Worm (Caenorhabditis elegans) whole organism, early embryonic: ENCODE measurements around the gene F15E6.3.

Source experiments
- B0310.2 ChIP-seq: sonication (generic microtip); optimal IDR thresholded peaks from 2 replicates; lab custom pipeline; 2016; ENCODE audit warnings: mild to moderate bottlenecking, missing genetic modification characterization, missing compliant biosample characterization
- F13C5.2 ChIP-seq: sonication (generic microtip); optimal IDR thresholded peaks from 2 replicates; lab custom pipeline; 2017; ENCODE audit warnings: mild to moderate bottlenecking, missing genetic modification characterization, inconsistent platforms, missing compliant biosample characterization
- aly-1 ChIP-seq: sonication (generic microtip); optimal IDR thresholded peaks from 2 replicates; lab custom pipeline; 2016; ENCODE audit warnings: missing genetic modification characterization, missing compliant biosample characterization
- ama-1 ChIP-seq: fragments of 150-350 bp; optimal IDR thresholded peaks from 2 replicates; lab custom pipeline; 2014
- ceh-13 ChIP-seq: fragments of 200-800 bp; sonication (Bioruptor generic); optimal IDR thresholded peaks from 2 replicates; lab custom pipeline; 2018; ENCODE audit warnings: mild to moderate bottlenecking, missing genetic modification characterization, missing compliant biosample characterization
- ceh-36 ChIP-seq: sonication (generic microtip); optimal IDR thresholded peaks from 2 replicates; lab custom pipeline; 2016; ENCODE audit warnings: missing genetic modification characterization, inconsistent platforms, missing compliant biosample characterization
- ets-7 ChIP-seq: sonication (generic microtip); optimal IDR thresholded peaks from 2 replicates; lab custom pipeline; 2016; ENCODE audit warnings: missing genotype, missing genetic modification characterization, missing compliant biosample characterization
- flt-1 ChIP-seq: fragments of 200-800 bp; sonication (Bioruptor generic); IDR thresholded peaks from 2 replicates; pipeline ENCODE4 v1.3.6; 2022; ENCODE audit warnings: missing genetic modification characterization, missing compliant biosample characterization
- hmbx-1 ChIP-seq: sonication (generic microtip); optimal IDR thresholded peaks from 2 replicates; lab custom pipeline; 2016; ENCODE audit warnings: mild to moderate bottlenecking, missing genetic modification characterization, missing compliant biosample characterization
- hmg-4 ChIP-seq: fragments of 200-800 bp; sonication (Bioruptor generic); optimal IDR thresholded peaks from 2 replicates; lab custom pipeline; 2018; ENCODE audit warnings: mild to moderate bottlenecking, missing genetic modification characterization, missing compliant biosample characterization
- hnd-1 ChIP-seq: sonication (generic microtip); optimal IDR thresholded peaks from 2 replicates; lab custom pipeline; 2016; ENCODE audit warnings: missing genetic modification characterization, missing compliant biosample characterization
- pes-1 ChIP-seq: fragments of 200-800 bp; sonication (Bioruptor generic); IDR thresholded peaks from 2 replicates; pipeline ENCODE4 v1.3.6; 2022; ENCODE audit warnings: missing genetic modification reagents, missing genetic modification characterization, missing compliant biosample characterization
- scrt-1 ChIP-seq: fragments of 200-800 bp; sonication (Bioruptor generic); IDR thresholded peaks from 2 replicates; pipeline ENCODE4 v1.3.6; 2022; ENCODE audit warnings: missing genetic modification characterization, missing compliant biosample characterization
- sea-1 ChIP-seq: fragments of 200-800 bp; sonication (Bioruptor generic); conservative IDR thresholded peaks from 2 replicates; pipeline ENCODE4 v1.3.6; 2022; ENCODE audit warnings: missing genetic modification characterization, missing compliant biosample characterization
- tbx-11 ChIP-seq: fragments of 200-800 bp; sonication (Bioruptor generic); IDR thresholded peaks from 2 replicates; pipeline ENCODE4 v1.3.6; 2022; ENCODE audit warnings: missing genetic modification characterization, missing compliant biosample characterization
- tbx-37 ChIP-seq: fragments of 200-800 bp; sonication (Bioruptor generic); conservative IDR thresholded peaks from 2 replicates; pipeline ENCODE4 v1.3.6; 2022; ENCODE audit warnings: missing genetic modification reagents, missing genetic modification characterization, missing compliant biosample characterization
- tra-4 ChIP-seq: sonication (generic microtip); optimal IDR thresholded peaks from 2 replicates; lab custom pipeline; 2017; ENCODE audit warnings: missing genetic modification characterization, missing compliant biosample characterization

F15E6.3 gene

DNA sequence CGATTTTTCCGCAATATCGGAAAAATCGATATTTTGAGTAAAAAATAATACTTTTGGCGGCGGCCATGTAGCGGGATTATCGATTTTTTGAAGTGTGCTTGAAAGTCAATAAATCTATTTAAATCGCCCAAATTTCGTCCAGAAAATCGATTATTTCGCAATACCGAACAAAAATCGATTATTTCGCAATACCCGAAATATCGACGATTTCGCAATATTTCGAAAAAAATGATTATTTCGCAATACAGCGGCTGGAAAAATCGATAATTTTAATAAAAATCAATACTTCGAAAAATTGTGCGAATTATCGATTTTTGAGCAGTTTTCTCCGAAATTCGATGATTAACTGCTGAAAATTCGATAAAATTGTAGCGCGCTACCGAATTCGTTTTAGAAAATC is 23.4 kb downstream of the F15E6.3 start:
- TF ChIP-seq ama-1 (lab: Kevin White, UChicago) = no peak
- TF ChIP-seq tra-4 (tag; lab: Kevin White, UChicago) = no peak
- no peak for TF ChIP-seq hmbx-1 (tag; lab: Kevin White, UChicago)
- TF ChIP-seq hmg-4 (GFP tag; lab: Kevin White, UChicago) = no peak
- no peak for TF ChIP-seq B0310.2
- no peak for TF ChIP-seq sea-1 (GFP tag; lab: Robert Waterston, UW)
- TF ChIP-seq ets-7 (tag; lab: Kevin White, UChicago) = no peak
- TF ChIP-seq pes-1 (GFP tag; lab: Robert Waterston, UW) = no peak
- TF ChIP-seq ceh-36 (tag; lab: Kevin White, UChicago) = no peak

DNA sequence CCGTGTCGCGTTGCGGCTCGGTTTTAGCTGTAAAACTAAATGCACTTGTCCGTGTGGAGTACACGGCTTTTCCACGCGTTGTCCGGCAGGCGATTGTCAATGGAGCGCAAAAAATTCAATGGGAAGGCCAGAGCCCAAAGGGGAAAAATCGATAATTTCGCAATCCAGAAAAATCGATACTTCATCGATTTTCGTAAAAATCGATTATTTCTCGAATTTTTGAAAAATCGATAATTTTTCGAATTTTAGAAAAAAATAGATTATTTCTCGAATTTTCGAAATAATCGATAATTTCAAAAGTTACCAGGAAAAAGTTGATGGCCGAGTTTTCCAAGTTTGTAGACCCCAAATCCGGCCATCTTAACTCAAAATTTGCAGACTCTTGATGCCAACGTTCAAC is 24.8 kb downstream of the F15E6.3 start:
- TF ChIP-seq hmbx-1 (tag; lab: Kevin White, UChicago) (no peak), hmg-4 (GFP tag; lab: Kevin White, UChicago) (no peak), sea-1 (GFP tag; lab: Robert Waterston, UW) (no peak), flt-1 (GFP tag; lab: Robert Waterston, UW) (no peak), B0310.2 (no peak), ceh-36 (tag; lab: Kevin White, UChicago) (no peak), F13C5.2 (tag; lab: Kevin White, UChicago) (no peak), ama-1 (lab: Kevin White, UChicago) (no peak), tbx-37 (GFP tag; lab: Robert Waterston, UW) (no peak), tra-4 (tag; lab: Kevin White, UChicago) (no peak), ceh-13 (GFP tag; lab: Kevin White, UChicago) (no peak), scrt-1 (GFP tag; lab: Robert Waterston, UW) (no peak), aly-1 (tag; lab: Kevin White, UChicago) (no peak), tbx-11 (no peak), pes-1 (GFP tag; lab: Robert Waterston, UW) (no peak), ets-7 (tag; lab: Kevin White, UChicago) (no peak), hnd-1 (tag; lab: Kevin White, UChicago) (no peak)

DNA sequence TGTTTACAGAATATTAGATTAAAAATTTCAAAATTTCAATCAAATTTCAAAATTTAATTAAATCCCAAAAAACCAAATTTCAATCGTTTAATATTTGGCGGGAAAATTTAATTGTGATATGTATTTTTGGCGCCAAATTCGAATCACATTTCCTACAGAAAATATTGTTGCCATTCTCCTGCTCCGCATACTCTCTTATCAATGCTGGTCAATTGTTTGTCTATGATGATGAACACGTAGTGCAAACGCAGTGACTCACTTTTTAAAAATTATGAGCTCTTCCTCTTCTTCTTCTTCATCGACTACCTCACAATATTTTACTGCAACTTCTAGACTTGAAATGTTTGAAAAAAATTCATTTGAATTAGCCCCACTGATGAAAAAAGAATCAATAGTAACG is 31.8 kb downstream of the F15E6.3 start, which contains the start of gene trpl-2:
Gene trpl-2 (plus strand): TSS at position 210 of the 400 bp plus-strand sequence.
- no peak for TF ChIP-seq B0310.2
- TF ChIP-seq sea-1 (GFP tag; lab: Robert Waterston, UW) = no peak
- no peak for TF ChIP-seq hnd-1 (tag; lab: Kevin White, UChicago)
- no peak for TF ChIP-seq ama-1 (lab: Kevin White, UChicago)
- no peak for TF ChIP-seq hmg-4 (GFP tag; lab: Kevin White, UChicago)
- no peak for TF ChIP-seq ceh-36 (tag; lab: Kevin White, UChicago)
- TF ChIP-seq aly-1 (tag; lab: Kevin White, UChicago) = no peak

DNA sequence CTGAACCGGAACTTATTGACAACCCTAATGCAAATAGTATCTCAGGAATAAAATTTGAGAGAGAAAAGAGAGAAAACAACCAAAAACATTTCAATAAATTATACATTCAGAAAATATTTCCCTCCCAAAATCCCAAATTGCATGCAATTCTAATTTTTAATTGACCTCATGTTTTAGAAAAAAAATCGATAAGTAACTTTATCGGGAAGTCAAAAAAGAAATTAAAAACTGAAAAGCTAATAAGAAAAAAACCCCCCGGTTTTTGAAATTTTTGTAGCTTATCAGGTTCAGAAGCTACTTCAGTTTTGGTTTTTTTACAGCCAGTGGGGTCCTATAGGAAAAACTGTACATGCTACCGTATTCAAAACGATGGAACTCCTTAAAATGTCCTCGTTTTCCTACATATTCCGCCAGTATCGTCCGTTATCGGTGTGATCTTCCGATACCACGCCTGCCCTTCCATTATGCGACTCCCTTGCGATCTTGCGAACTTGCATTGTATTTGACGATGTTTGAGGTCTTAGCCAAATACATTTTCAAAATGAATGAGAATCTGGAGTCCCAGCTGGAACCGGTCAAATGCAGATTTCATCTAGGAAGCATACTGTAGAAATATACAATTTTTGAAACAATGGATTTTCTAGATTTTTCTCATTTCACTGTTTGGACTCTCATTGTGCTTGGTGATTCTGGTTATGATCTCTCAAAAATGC is 41.6 kb downstream of the F15E6.3 start, which contains the start of the genes W03B1.3 and oac-51:
Gene W03B1.3 (minus strand): TSS at position 101 of the 713 bp plus-strand sequence.
Gene oac-51 (plus strand): TSS at position 663 of the 713 bp plus-strand sequence.
- TF ChIP-seq hnd-1 (tag; lab: Kevin White, UChicago) (no peak), aly-1 (tag; lab: Kevin White, UChicago) (no peak), ceh-13 (GFP tag; lab: Kevin White, UChicago) (no peak), ama-1 (lab: Kevin White, UChicago) (no peak), B0310.2 (no peak), flt-1 (GFP tag; lab: Robert Waterston, UW) (no peak), F13C5.2 (tag; lab: Kevin White, UChicago) (no peak), tbx-11 (no peak), scrt-1 (GFP tag; lab: Robert Waterston, UW) (no peak)

DNA sequence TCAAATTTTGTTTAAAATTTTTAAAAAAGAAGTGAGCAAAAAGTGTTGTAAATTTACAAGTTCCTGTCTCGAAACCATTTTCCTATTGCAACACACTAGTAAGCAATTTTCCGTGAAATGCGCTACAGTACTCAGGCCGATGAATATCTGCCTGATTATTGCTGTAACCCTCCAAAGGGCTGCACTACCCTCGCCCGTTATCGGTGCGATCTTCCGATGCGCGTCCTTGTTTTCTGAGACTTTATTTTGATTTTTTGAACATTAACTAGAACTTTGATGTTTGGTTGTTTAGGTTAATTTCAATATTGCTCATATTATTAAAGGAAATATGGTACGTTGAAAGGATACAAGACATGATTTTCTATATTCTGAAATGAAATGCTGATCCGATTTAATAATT is 43.5 kb downstream of the F15E6.3 start:
- TF ChIP-seq F13C5.2 (tag; lab: Kevin White, UChicago) (no peak), hmg-4 (GFP tag; lab: Kevin White, UChicago) (no peak), tbx-11 (no peak), ceh-13 (GFP tag; lab: Kevin White, UChicago) (no peak), pes-1 (GFP tag; lab: Robert Waterston, UW) (no peak), ama-1 (lab: Kevin White, UChicago) (no peak), B0310.2 (no peak), tbx-37 (GFP tag; lab: Robert Waterston, UW) (no peak), tra-4 (tag; lab: Kevin White, UChicago) (no peak), hmbx-1 (tag; lab: Kevin White, UChicago) (no peak), ceh-36 (tag; lab: Kevin White, UChicago) (no peak), scrt-1 (GFP tag; lab: Robert Waterston, UW) (no peak), ets-7 (tag; lab: Kevin White, UChicago) (no peak)

DNA sequence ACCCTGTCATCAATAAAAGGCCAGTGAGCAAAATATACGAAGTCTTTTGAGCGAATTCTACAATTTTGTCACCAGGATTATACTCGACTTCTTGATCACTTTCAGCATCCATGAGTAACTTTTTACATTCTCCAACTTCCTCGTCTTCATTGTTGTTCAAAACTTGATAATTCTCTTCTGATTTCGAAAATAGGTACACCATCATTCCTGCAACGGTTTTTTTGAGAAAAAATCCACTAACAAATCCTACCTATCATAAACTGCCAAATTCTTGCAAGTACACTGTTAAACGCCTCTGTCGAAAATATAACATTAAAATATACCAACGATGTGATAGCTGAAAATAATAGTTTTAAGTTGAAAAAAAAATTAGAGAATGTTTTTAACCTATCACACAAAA is 50.1 kb downstream of the F15E6.3 start:
- TF ChIP-seq ceh-13 (GFP tag; lab: Kevin White, UChicago) (no peak), tbx-11 (no peak), F13C5.2 (tag; lab: Kevin White, UChicago) (no peak)
